Fruit fly (Drosophila melanogaster) whole organism, embryonic: ENCODE measurements around the gene aln.

Experiments used
- Antp ChIP-seq: fragments of 200-800 bp; sonication (Bioruptor generic); optimal IDR thresholded peaks from 3 replicates; lab custom pipeline; 2016; ENCODE audit warnings: missing biosample characterization, missing genetic modification characterization
- Atf3 ChIP-seq: fragments of 200-800 bp; sonication (Bioruptor generic); optimal IDR thresholded peaks from 3 replicates; lab custom pipeline; 2016; ENCODE audit warnings: missing biosample characterization, missing genetic modification characterization
- CG10267 ChIP-seq: fragments of 200-800 bp; sonication (Bioruptor generic); optimal IDR thresholded peaks from 2 replicates; lab custom pipeline; 2018; ENCODE audit warnings: missing biosample characterization, mild to moderate bottlenecking, missing genetic modification characterization, moderate library complexity
- CG11085 ChIP-seq: fragments of 200-800 bp; sonication (Bioruptor generic); IDR thresholded peaks from 2 replicates; pipeline ENCODE4 v1.3.6; 2022; ENCODE audit warnings: missing biosample characterization, missing genetic modification characterization
- CG11398 ChIP-seq: fragments of 200-800 bp; sonication (Bioruptor generic); optimal IDR thresholded peaks from 2 replicates; lab custom pipeline; 2016; ENCODE audit warnings: missing biosample characterization, missing genetic modification characterization
- CG12299 ChIP-seq: fragments of 200-800 bp; sonication (Bioruptor generic); optimal IDR thresholded peaks from 2 replicates; lab custom pipeline; 2018; ENCODE audit warnings: missing biosample characterization, mild to moderate bottlenecking, missing genetic modification characterization
- CG13296 ChIP-seq: fragments of 200-800 bp; sonication (Bioruptor generic); optimal IDR thresholded peaks from 3 replicates; lab custom pipeline; 2018; ENCODE audit warnings: missing biosample characterization, mild to moderate bottlenecking, missing genetic modification characterization
- CG15011 ChIP-seq: fragments of 200-800 bp; sonication (Bioruptor generic); optimal IDR thresholded peaks from 3 replicates; lab custom pipeline; 2018; ENCODE audit warnings: missing biosample characterization, mild to moderate bottlenecking, missing genetic modification characterization
- CG15073 ChIP-seq: fragments of 200-800 bp; sonication (Bioruptor generic); optimal IDR thresholded peaks from 2 replicates; lab custom pipeline; 2016; ENCODE audit warnings: missing biosample characterization, missing genetic modification characterization
- CG1529 ChIP-seq: fragments of 200-800 bp; sonication (Bioruptor generic); optimal IDR thresholded peaks from 3 replicates; lab custom pipeline; 2018; ENCODE audit warnings: missing biosample characterization, missing genetic modification characterization
- CG15514 ChIP-seq: fragments of 200-800 bp; sonication (Bioruptor generic); optimal IDR thresholded peaks from 3 replicates; lab custom pipeline; 2017; ENCODE audit warnings: missing biosample characterization, missing genetic modification characterization, mild to moderate bottlenecking, moderate library complexity, missing genetic modification reagents
- CG1603 ChIP-seq: fragments of 200-800 bp; sonication (Bioruptor generic); optimal IDR thresholded peaks from 2 replicates; lab custom pipeline; 2019; ENCODE audit warnings: missing biosample characterization, mild to moderate bottlenecking, missing genetic modification characterization, moderate library complexity
- CG17359 ChIP-seq: fragments of 200-800 bp; sonication (Bioruptor generic); optimal IDR thresholded peaks from 3 replicates; lab custom pipeline; 2018; ENCODE audit warnings: missing biosample characterization, mild to moderate bottlenecking, missing genetic modification characterization, moderate library complexity
- CG17912 ChIP-seq: fragments of 200-800 bp; sonication (Bioruptor generic); optimal IDR thresholded peaks from 2 replicates; lab custom pipeline; 2018; ENCODE audit warnings: missing biosample characterization, mild to moderate bottlenecking, missing genetic modification characterization
- CG18619 ChIP-seq: fragments of 200-800 bp; sonication (Bioruptor generic); optimal IDR thresholded peaks from 3 replicates; lab custom pipeline; 2017; ENCODE audit warnings: missing biosample characterization, mild to moderate bottlenecking, missing genetic modification characterization
- CG2202 ChIP-seq: fragments of 200-800 bp; sonication (Bioruptor generic); optimal IDR thresholded peaks from 2 replicates; lab custom pipeline; 2018; ENCODE audit warnings: missing biosample characterization, mild to moderate bottlenecking, missing genetic modification characterization
- CG2889 ChIP-seq: fragments of 200-800 bp; sonication (Bioruptor generic); IDR thresholded peaks from 3 replicates; pipeline ENCODE4 v1.3.6; 2022; ENCODE audit warnings: missing biosample characterization, missing genetic modification characterization
- CG4820 ChIP-seq: fragments of 200-800 bp; sonication (Bioruptor generic); optimal IDR thresholded peaks from 3 replicates; lab custom pipeline; 2016; ENCODE audit warnings: missing biosample characterization, missing genetic modification characterization
- CG7357 ChIP-seq: fragments of 200-800 bp; sonication (Bioruptor generic); IDR thresholded peaks from 3 replicates; pipeline ENCODE4 v1.3.6; 2022; ENCODE audit warnings: missing biosample characterization, missing genetic modification characterization
- CG7963 ChIP-seq: fragments of 200-800 bp; sonication (Bioruptor generic); IDR thresholded peaks from 3 replicates; pipeline ENCODE4 v1.3.6; 2022; ENCODE audit warnings: missing biosample characterization, missing genetic modification characterization; ENCODE audit not compliant: partially characterized antibody
- CG8478 ChIP-seq: fragments of >200 bp; optimal IDR thresholded peaks from 2 replicates; lab custom pipeline; 2018
- CG9876 ChIP-seq: fragments of 200-800 bp; sonication (Bioruptor generic); optimal IDR thresholded peaks from 2 replicates; lab custom pipeline; 2016; ENCODE audit warnings: missing biosample characterization, missing genetic modification characterization
- Dbx ChIP-seq: fragments of 200-800 bp; sonication (Bioruptor generic); IDR thresholded peaks from 3 replicates; pipeline ENCODE4 v1.3.6; 2022; ENCODE audit warnings: missing biosample characterization, missing genetic modification characterization
- ERR ChIP-seq: fragments of 200-800 bp; sonication (Bioruptor generic); optimal IDR thresholded peaks from 2 replicates; lab custom pipeline; 2016; ENCODE audit warnings: missing biosample characterization, missing genetic modification characterization
- Ets97D ChIP-seq: fragments of 200-800 bp; sonication (Bioruptor generic); optimal IDR thresholded peaks from 3 replicates; lab custom pipeline; 2016; ENCODE audit warnings: missing biosample characterization, missing genetic modification characterization
- H15 ChIP-seq: fragments of 200-800 bp; sonication (Bioruptor generic); IDR thresholded peaks from 3 replicates; pipeline ENCODE4 v1.3.6; 2022; ENCODE audit warnings: missing biosample characterization, missing genetic modification characterization
- HLH54F ChIP-seq: fragments of 200-800 bp; sonication (Bioruptor generic); optimal IDR thresholded peaks from 3 replicates; lab custom pipeline; 2016; ENCODE audit warnings: missing biosample characterization, missing genetic modification characterization
- Hmr ChIP-seq: fragments of 200-800 bp; sonication (Bioruptor generic); optimal IDR thresholded peaks from 3 replicates; lab custom pipeline; 2017; ENCODE audit warnings: mild to moderate bottlenecking, missing biosample characterization, missing genetic modification reagents, missing genetic modification characterization
- Meics ChIP-seq: fragments of 200-800 bp; sonication (Bioruptor generic); optimal IDR thresholded peaks from 2 replicates; lab custom pipeline; 2017; ENCODE audit warnings: missing biosample characterization, mild to moderate bottlenecking, missing genetic modification characterization
- Mrtf ChIP-seq: fragments of 200-800 bp; sonication (Bioruptor generic); IDR thresholded peaks from 3 replicates; pipeline ENCODE4 v1.3.6; 2022; ENCODE audit warnings: missing biosample characterization, missing genetic modification characterization
- Scr ChIP-seq: fragments of 200-800 bp; sonication (Bioruptor generic); IDR thresholded peaks from 2 replicates; pipeline ENCODE4 v1.3.6; 2022; ENCODE audit warnings: missing biosample characterization, missing genetic modification characterization; ENCODE audit not compliant: partially characterized antibody
- Sox100B ChIP-seq: fragments of 200-800 bp; sonication (Bioruptor generic); optimal IDR thresholded peaks from 3 replicates; lab custom pipeline; 2018; ENCODE audit warnings: missing biosample characterization, mild to moderate bottlenecking, missing genetic modification characterization
- Spps ChIP-seq: fragments of 200-800 bp; sonication (Bioruptor generic); optimal IDR thresholded peaks from 2 replicates; lab custom pipeline; 2018; ENCODE audit warnings: missing biosample characterization, mild to moderate bottlenecking, missing genetic modification characterization
- Taf1 ChIP-seq: fragments of 200-800 bp; sonication (Bioruptor generic); IDR thresholded peaks from 2 replicates; pipeline ENCODE4 v1.3.6; 2022; ENCODE audit warnings: missing biosample characterization, missing genetic modification characterization
- Tbp ChIP-seq: fragments of >200 bp; optimal IDR thresholded peaks from 2 replicates; lab custom pipeline; 2018; ENCODE audit warnings: missing biosample characterization, missing genetic modification characterization
- az2 ChIP-seq: fragments of 200-800 bp; sonication (Bioruptor generic); optimal IDR thresholded peaks from 3 replicates; lab custom pipeline; 2016; ENCODE audit warnings: missing biosample characterization, missing genetic modification characterization
- btn ChIP-seq: fragments of 200-800 bp; sonication (Bioruptor generic); optimal IDR thresholded peaks from 2 replicates; lab custom pipeline; 2016; ENCODE audit warnings: missing biosample characterization, missing genetic modification characterization
- chif ChIP-seq, 2 experiments: fragments of 200-800 bp; sonication (Bioruptor generic); optimal IDR thresholded peaks; 3 replicates each; lab custom pipeline; 2016; ENCODE audit warnings: missing biosample characterization in 2 of 2, missing genetic modification characterization in 2 of 2
- cwo ChIP-seq: fragments of 200-800 bp; sonication (Bioruptor generic); optimal IDR thresholded peaks from 3 replicates; lab custom pipeline; 2017; ENCODE audit warnings: missing biosample characterization, missing genetic modification characterization, mild to moderate bottlenecking, moderate library complexity, missing genetic modification reagents
- ewg ChIP-seq: fragments of 200-800 bp; sonication (Bioruptor generic); optimal IDR thresholded peaks from 3 replicates; lab custom pipeline; 2017; ENCODE audit warnings: mild to moderate bottlenecking, missing biosample characterization, missing genetic modification reagents, missing genetic modification characterization
- odd ChIP-seq: fragments of 200-800 bp; sonication (Bioruptor generic); optimal IDR thresholded peaks from 2 replicates; lab custom pipeline; 2017; ENCODE audit warnings: missing biosample characterization, mild to moderate bottlenecking, missing genetic modification characterization
- onecut ChIP-seq: fragments of 200-800 bp; sonication (Bioruptor generic); IDR thresholded peaks from 2 replicates; pipeline ENCODE4 v1.3.6; 2022; ENCODE audit warnings: missing biosample characterization, missing genetic modification characterization
- otp ChIP-seq: fragments of 200-800 bp; sonication (Bioruptor generic); IDR thresholded peaks from 3 replicates; pipeline ENCODE4, ENCODE4 v1.3.6; 2022; ENCODE audit warnings: missing biosample characterization, missing genetic modification characterization
- pnt ChIP-seq: fragments of 200-800 bp; sonication (Bioruptor generic); optimal IDR thresholded peaks from 3 replicates; lab custom pipeline; 2016; ENCODE audit warnings: missing biosample characterization, missing genetic modification characterization
- salm ChIP-seq: fragments of 200-800 bp; sonication (Bioruptor generic); optimal IDR thresholded peaks from 2 replicates; lab custom pipeline; 2018; ENCODE audit warnings: missing biosample characterization, mild to moderate bottlenecking, missing genetic modification characterization
- seq ChIP-seq: fragments of 200-800 bp; sonication (Bioruptor generic); IDR thresholded peaks from 2 replicates; pipeline ENCODE4 v1.3.6; 2022; ENCODE audit warnings: missing biosample characterization, missing genetic modification characterization
- sug ChIP-seq: fragments of 200-800 bp; optimal IDR thresholded peaks from 2 replicates; lab custom pipeline; 2019; ENCODE audit warnings: missing biosample characterization, mild to moderate bottlenecking, missing genetic modification characterization, moderate library complexity
- tll ChIP-seq, 2 experiments: fragments of 200-800 bp in 1 of 2; fragments of >200 bp in 1 of 2; sonication (Bioruptor generic) in 1 of 2; optimal IDR thresholded peaks; 2 replicates each; lab custom pipeline; 2017 to 2019; ENCODE audit warnings: missing biosample characterization in 2 of 2, missing genetic modification characterization in 2 of 2, mild to moderate bottlenecking in 1 of 2, moderate library complexity in 1 of 2
- unc-4 ChIP-seq: fragments of 200-800 bp; sonication (Bioruptor generic); IDR thresholded peaks from 2 replicates; pipeline ENCODE4 v1.3.6; 2022; ENCODE audit warnings: missing biosample characterization, missing genetic modification characterization; ENCODE audit not compliant: partially characterized antibody

Gene aln

dm6 chr3L:1007513-1008459 is 14.0 kb downstream of the aln start (continued):
- TF ChIP-seq ERR (GFP tag; lab: Kevin White, UChicago) (peak; percentile 48), CG18619 (GFP tag; lab: Kevin White, UChicago) (peak; percentile 83), chif (GFP tag; optimal IDR thresholded peaks at IDR 0.05; lab: Kevin White, UChicago) (peak; percentile 40 to 55), CG7963 (GFP tag; lab: Robert Waterston, UW) (no peak), unc-4 (no peak), Taf1 (GFP tag; lab: Robert Waterston, UW) (peak; percentile 78), CG4820 (GFP tag; lab: Kevin White, UChicago) (peak; percentile 81), CG15011 (GFP tag; lab: Kevin White, UChicago) (peak; percentile 82), btn (GFP tag; lab: Kevin White, UChicago) (no peak), salm (tag; lab: Kevin White, UChicago) (no peak), tll (GFP tag; optimal IDR thresholded peaks at IDR 0.05; lab: Kevin White, UChicago) (no peak), az2 (GFP tag; lab: Kevin White, UChicago) (peak; percentile 78), seq (GFP tag; lab: Robert Waterston, UW) (peak; percentile 88), onecut (GFP tag; lab: Robert Waterston, UW) (peak; percentile 84), CG8478 (no peak), Dbx (GFP tag; lab: Robert Waterston, UW) (peak; percentile 95), pnt (GFP tag; lab: Kevin White, UChicago) (peak; percentile 15), Sox100B (GFP tag; lab: Kevin White, UChicago) (peak; percentile 57), Atf3 (no peak), Ets97D (GFP tag; lab: Kevin White, UChicago) (peak; percentile 11), CG2202 (peak; percentile 28), CG12299 (tag; lab: Kevin White, UChicago) (peak; percentile 47), CG1529 (GFP tag; lab: Kevin White, UChicago) (peak; percentile 66), Hmr (GFP tag; lab: Kevin White, UChicago) (peak; percentile 89), Scr (GFP tag; lab: Robert Waterston, UW) (no peak), Spps (tag; lab: Kevin White, UChicago) (no peak), CG15073 (GFP tag; lab: Kevin White, UChicago) (no peak), odd (GFP tag; lab: Kevin White, UChicago) (peak; percentile 69), CG13296 (GFP tag; lab: Kevin White, UChicago) (peak; percentile 71), Tbp (no peak), CG17359 (tag; lab: Kevin White, UChicago) (peak; percentile 68), cwo (GFP tag; lab: Kevin White, UChicago) (peak; percentile 75), otp (GFP tag; lab: Robert Waterston, UW) (peak; percentile 76), CG10267 (peak; percentile 23), CG9876 (GFP tag; lab: Kevin White, UChicago) (no peak), CG1603 (tag; lab: Kevin White, UChicago) (peak; percentile 41), CG7357 (peak; percentile 82), ewg (GFP tag; lab: Kevin White, UChicago) (peak; percentile 71), Antp (GFP tag; lab: Kevin White, UChicago) (peak; percentile 56), HLH54F (GFP tag; lab: Kevin White, UChicago) (peak; percentile 55), Mrtf (GFP tag; lab: Robert Waterston, UW) (peak; percentile 77), sug (tag; lab: Kevin White, UChicago) (peak; percentile 73), CG15514 (GFP tag; lab: Kevin White, UChicago) (peak; percentile 82), Meics (peak; percentile 92), CG11085 (GFP tag; lab: Robert Waterston, UW) (peak; percentile 84), CG11398 (no peak), CG17912 (GFP tag; lab: Kevin White, UChicago) (no peak), H15 (GFP tag; lab: Robert Waterston, UW) (peak; percentile 85), CG2889 (GFP tag; lab: Robert Waterston, UW) (peak; percentile 83)
